Fruit fly (Drosophila melanogaster) whole organism, embryonic: Measurements from ENCODE around the gene ball.
A peak's percentile ranks its signal among the peaks of the same experiment; 100 is the strongest.

Source experiments
- Asciz ChIP-seq: fragments of 200-800 bp; sonication (Bioruptor generic); optimal IDR thresholded peaks from 2 replicates; lab custom pipeline; 2017; ENCODE audit warnings: missing biosample characterization, mild to moderate bottlenecking, missing genetic modification characterization, missing genetic modification reagents
- Awh ChIP-seq: fragments of 200-800 bp; sonication (Bioruptor generic); IDR thresholded peaks from 2 replicates; pipeline ENCODE4, ENCODE4 v1.3.6; 2022; ENCODE audit warnings: missing biosample characterization, missing genetic modification characterization
- CG12659 ChIP-seq: fragments of 200-800 bp; sonication (Bioruptor generic); optimal IDR thresholded peaks from 3 replicates; lab custom pipeline; 2017; ENCODE audit warnings: mild to moderate bottlenecking, missing biosample characterization, missing genetic modification reagents, missing genetic modification characterization
- CG13287 ChIP-seq: fragments of 200-800 bp; sonication (Bioruptor generic); IDR thresholded peaks from 2 replicates; pipeline ENCODE4 v1.3.6; 2022; ENCODE audit warnings: missing biosample characterization, missing genetic modification characterization; ENCODE audit not compliant: partially characterized antibody
- CG13424 ChIP-seq: fragments of 200-800 bp; sonication (Bioruptor generic); optimal IDR thresholded peaks from 2 replicates; lab custom pipeline; 2019; ENCODE audit warnings: missing biosample characterization, mild to moderate bottlenecking, missing genetic modification characterization, moderate library complexity
- CG13624 ChIP-seq: fragments of 200-800 bp; sonication (Bioruptor generic); optimal IDR thresholded peaks from 2 replicates; lab custom pipeline; 2016; ENCODE audit warnings: missing biosample characterization, missing genetic modification characterization
- CG14667 ChIP-seq: fragments of 200-800 bp; sonication (Bioruptor generic); IDR thresholded peaks from 2 replicates; pipeline ENCODE4 v1.3.6; 2022; ENCODE audit warnings: missing biosample characterization, missing genetic modification characterization
- CG15011 ChIP-seq: fragments of 200-800 bp; sonication (Bioruptor generic); optimal IDR thresholded peaks from 3 replicates; lab custom pipeline; 2018; ENCODE audit warnings: missing biosample characterization, mild to moderate bottlenecking, missing genetic modification characterization
- CG15269 ChIP-seq: fragments of 200-800 bp; sonication (Bioruptor generic); optimal IDR thresholded peaks from 2 replicates; lab custom pipeline; 2018; ENCODE audit warnings: missing biosample characterization, mild to moderate bottlenecking, missing genetic modification characterization, moderate library complexity
- CG17359 ChIP-seq: fragments of 200-800 bp; sonication (Bioruptor generic); optimal IDR thresholded peaks from 3 replicates; lab custom pipeline; 2018; ENCODE audit warnings: missing biosample characterization, mild to moderate bottlenecking, missing genetic modification characterization, moderate library complexity
- CG1792 ChIP-seq: fragments of 200-800 bp; sonication (Bioruptor generic); optimal IDR thresholded peaks from 2 replicates; lab custom pipeline; 2016; ENCODE audit warnings: missing biosample characterization, missing genetic modification characterization
- CG18262 ChIP-seq: fragments of 200-800 bp; optimal IDR thresholded peaks from 3 replicates; lab custom pipeline; 2019; ENCODE audit warnings: missing biosample characterization, mild to moderate bottlenecking, missing genetic modification characterization, moderate library complexity
- CG32532 ChIP-seq: fragments of 200-800 bp; sonication (Bioruptor generic); IDR thresholded peaks from 2 replicates; pipeline ENCODE4 v1.3.6; 2022; ENCODE audit warnings: missing biosample characterization, missing genetic modification characterization
- CG3407 ChIP-seq: fragments of 200-800 bp; sonication (Bioruptor generic); optimal IDR thresholded peaks from 2 replicates; lab custom pipeline; 2018; ENCODE audit warnings: missing biosample characterization, mild to moderate bottlenecking, missing genetic modification characterization
- CG4404 ChIP-seq: fragments of 200-800 bp; sonication (Bioruptor generic); IDR thresholded peaks from 2 replicates; pipeline ENCODE4 v1.3.6; 2022; ENCODE audit warnings: missing biosample characterization, missing genetic modification characterization
- CG6689 ChIP-seq: fragments of 200-800 bp; sonication (Bioruptor generic); IDR thresholded peaks from 2 replicates; pipeline ENCODE4 v1.3.6; 2022; ENCODE audit warnings: missing biosample characterization, missing genetic modification characterization
- CG6791 ChIP-seq: fragments of 200-800 bp; sonication (Bioruptor generic); IDR thresholded peaks from 3 replicates; pipeline ENCODE4 v1.3.6; 2022; ENCODE audit warnings: missing biosample characterization, missing genetic modification characterization; ENCODE audit not compliant: partially characterized antibody
- CG9437 ChIP-seq: fragments of 200-800 bp; sonication (Bioruptor generic); optimal IDR thresholded peaks from 2 replicates; lab custom pipeline; 2018; ENCODE audit warnings: missing biosample characterization, mild to moderate bottlenecking, missing genetic modification characterization
- CG9797 ChIP-seq: fragments of 200-800 bp; sonication (Bioruptor generic); optimal IDR thresholded peaks from 3 replicates; lab custom pipeline; 2018; ENCODE audit warnings: missing biosample characterization, mild to moderate bottlenecking, missing genetic modification characterization
- Doc2 ChIP-seq: fragments of 200-800 bp; sonication (Bioruptor generic); IDR thresholded peaks from 2 replicates; pipeline ENCODE4 v1.3.6; 2022; ENCODE audit warnings: missing biosample characterization, missing genetic modification characterization
- Dp ChIP-seq: fragments of 200-800 bp; sonication (Bioruptor generic); optimal IDR thresholded peaks from 2 replicates; lab custom pipeline; 2018; ENCODE audit warnings: missing biosample characterization, mild to moderate bottlenecking, missing genetic modification characterization, moderate library complexity
- Drgx ChIP-seq: fragments of 200-800 bp; sonication (Bioruptor generic); IDR thresholded peaks from 2 replicates; pipeline ENCODE4 v1.3.6; 2022; ENCODE audit warnings: missing biosample characterization, missing genetic modification characterization
- ERR ChIP-seq: fragments of 200-800 bp; sonication (Bioruptor generic); optimal IDR thresholded peaks from 2 replicates; lab custom pipeline; 2016; ENCODE audit warnings: missing biosample characterization, missing genetic modification characterization
- Ets65A ChIP-seq: fragments of 200-800 bp; sonication (Bioruptor generic); peaks from one replicate; lab custom pipeline; 2016; ENCODE audit warnings: missing biosample characterization, missing genetic modification characterization
- HLHmδ ChIP-seq: fragments of 200-800 bp; sonication (Bioruptor generic); optimal IDR thresholded peaks from 2 replicates; lab custom pipeline; 2018; ENCODE audit warnings: missing biosample characterization, mild to moderate bottlenecking, missing genetic modification characterization, moderate library complexity
- Hr51 ChIP-seq, 2 experiments: fragments of 200-800 bp; sonication (Bioruptor generic); optimal IDR thresholded peaks; 2 replicates in 1 of 2; 3 replicates in 1 of 2; lab custom pipeline; 2016 to 2018; ENCODE audit warnings: missing biosample characterization in 2 of 2, missing genetic modification characterization in 2 of 2, mild to moderate bottlenecking in 1 of 2, moderate library complexity in 1 of 2
- Oli ChIP-seq: fragments of 200-800 bp; sonication (Bioruptor generic); optimal IDR thresholded peaks from 2 replicates; lab custom pipeline; 2018; ENCODE audit warnings: missing biosample characterization, mild to moderate bottlenecking, missing genetic modification characterization, moderate library complexity
- Optix ChIP-seq: fragments of 200-800 bp; sonication (Bioruptor generic); IDR thresholded peaks from 3 replicates; pipeline ENCODE4 v1.3.6; 2022; ENCODE audit warnings: missing biosample characterization, missing genetic modification characterization
- Trl ChIP-seq, 3 experiments: fragments of >200 bp in 2 of 3; fragments of 200-800 bp in 1 of 3; sonication (Bioruptor generic) in 1 of 3; optimal IDR thresholded peaks; 2 replicates in 1 of 3; 3 replicates in 2 of 3; lab custom pipeline; 2016 to 2017; ENCODE audit warnings: missing biosample characterization in 1 of 3, missing genetic modification characterization in 1 of 3
- Xbp1 ChIP-seq: fragments of 200-800 bp; sonication (Bioruptor generic); optimal IDR thresholded peaks from 3 replicates; lab custom pipeline; 2016; ENCODE audit warnings: missing biosample characterization, mild to moderate bottlenecking, missing genetic modification characterization
- abd-A ChIP-seq: fragments of 200-800 bp; sonication (Bioruptor generic); optimal IDR thresholded peaks from 3 replicates; lab custom pipeline; 2019; ENCODE audit warnings: missing biosample characterization, mild to moderate bottlenecking, missing genetic modification characterization, moderate library complexity
- ap ChIP-seq: fragments of 200-800 bp; sonication (Bioruptor generic); IDR thresholded peaks from 2 replicates; pipeline ENCODE4 v1.3.6; 2022; ENCODE audit warnings: missing biosample characterization, missing genetic modification characterization
- bsh ChIP-seq, 2 experiments: fragments of 200-800 bp; sonication (Bioruptor generic); optimal IDR thresholded peaks; 2 replicates each; lab custom pipeline; 2017 to 2018; ENCODE audit warnings: mild to moderate bottlenecking in 2 of 2, missing biosample characterization in 2 of 2, missing genetic modification characterization in 2 of 2, moderate library complexity in 1 of 2
- cato ChIP-seq: fragments of 200-800 bp; sonication (Bioruptor generic); optimal IDR thresholded peaks from 2 replicates; lab custom pipeline; 2016; ENCODE audit warnings: missing biosample characterization, missing genetic modification characterization, borderline replicate concordance
- chn ChIP-seq: fragments of 200-800 bp; sonication (Bioruptor generic); optimal IDR thresholded peaks from 2 replicates; lab custom pipeline; 2016; ENCODE audit warnings: missing biosample characterization, missing genetic modification characterization
- crp ChIP-seq, 2 experiments: fragments of 200-800 bp; sonication (Bioruptor generic); optimal IDR thresholded peaks; 2 replicates in 1 of 2; 3 replicates in 1 of 2; lab custom pipeline; 2017; ENCODE audit warnings: missing biosample characterization in 2 of 2, missing genetic modification characterization in 2 of 2, mild to moderate bottlenecking in 1 of 2, moderate library complexity in 1 of 2
- gem ChIP-seq: fragments of 200-800 bp; sonication (Bioruptor generic); optimal IDR thresholded peaks from 2 replicates; lab custom pipeline; 2019; ENCODE audit warnings: missing biosample characterization, mild to moderate bottlenecking, missing genetic modification characterization, moderate library complexity
- lab ChIP-seq: fragments of 200-800 bp; sonication (Bioruptor generic); optimal IDR thresholded peaks from 3 replicates; lab custom pipeline; 2017; ENCODE audit warnings: missing biosample characterization, missing genetic modification characterization, mild to moderate bottlenecking, moderate library complexity, missing genetic modification reagents
- lbe ChIP-seq: fragments of 200-800 bp; sonication (Bioruptor generic); optimal IDR thresholded peaks from 2 replicates; lab custom pipeline; 2016; ENCODE audit warnings: missing biosample characterization, mild to moderate bottlenecking, missing genetic modification characterization
- nmo ChIP-seq: fragments of 200-800 bp; sonication (Bioruptor generic); optimal IDR thresholded peaks from 2 replicates; lab custom pipeline; 2018; ENCODE audit warnings: missing biosample characterization, mild to moderate bottlenecking, missing genetic modification characterization, moderate library complexity
- peb ChIP-seq: fragments of 200-800 bp; sonication (Bioruptor generic); IDR thresholded peaks from 2 replicates; pipeline ENCODE4 v1.3.6; 2022; ENCODE audit warnings: missing biosample characterization, missing genetic modification characterization
- phol ChIP-seq: fragments of 200-800 bp; sonication (Bioruptor generic); optimal IDR thresholded peaks from 3 replicates; lab custom pipeline; 2018; ENCODE audit warnings: missing biosample characterization, mild to moderate bottlenecking, missing genetic modification characterization, moderate library complexity
- psq ChIP-seq: fragments of 200-800 bp; sonication (Bioruptor generic); optimal IDR thresholded peaks from 2 replicates; lab custom pipeline; 2017; ENCODE audit warnings: missing biosample characterization, missing genetic modification characterization
- sc ChIP-seq, 3 experiments: fragments of >200 bp in 2 of 3; fragments of 200-800 bp in 1 of 3; sonication (Bioruptor generic) in 1 of 3; optimal IDR thresholded peaks; 2 replicates in 2 of 3; 3 replicates in 1 of 3; lab custom pipeline; 2017; ENCODE audit warnings: mild to moderate bottlenecking in 1 of 3, missing biosample characterization in 1 of 3, missing genetic modification characterization in 1 of 3, missing genetic modification reagents in 1 of 3
- sob ChIP-seq: fragments of 200-800 bp; sonication (Bioruptor generic); IDR thresholded peaks from 2 replicates; pipeline ENCODE4 v1.3.6; 2022; ENCODE audit warnings: missing biosample characterization, missing genetic modification characterization
- tgo ChIP-seq: fragments of 200-800 bp; sonication (Bioruptor generic); IDR thresholded peaks from 3 replicates; pipeline ENCODE4 v1.3.6; 2022; ENCODE audit warnings: missing biosample characterization, missing genetic modification characterization
- tio ChIP-seq: fragments of 200-800 bp; sonication (Bioruptor generic); optimal IDR thresholded peaks from 2 replicates; lab custom pipeline; 2017; ENCODE audit warnings: missing biosample characterization, missing genetic modification characterization, inconsistent platforms
- tna ChIP-seq: fragments of 200-800 bp; sonication (Bioruptor generic); IDR thresholded peaks from 2 replicates; pipeline ENCODE4 v1.3.6; 2022; ENCODE audit warnings: missing biosample characterization, missing genetic modification characterization; ENCODE audit not compliant: partially characterized antibody
- yki ChIP-seq: fragments of >200 bp; optimal IDR thresholded peaks from 3 replicates; lab custom pipeline; 2018

Gene ball

DNA sequence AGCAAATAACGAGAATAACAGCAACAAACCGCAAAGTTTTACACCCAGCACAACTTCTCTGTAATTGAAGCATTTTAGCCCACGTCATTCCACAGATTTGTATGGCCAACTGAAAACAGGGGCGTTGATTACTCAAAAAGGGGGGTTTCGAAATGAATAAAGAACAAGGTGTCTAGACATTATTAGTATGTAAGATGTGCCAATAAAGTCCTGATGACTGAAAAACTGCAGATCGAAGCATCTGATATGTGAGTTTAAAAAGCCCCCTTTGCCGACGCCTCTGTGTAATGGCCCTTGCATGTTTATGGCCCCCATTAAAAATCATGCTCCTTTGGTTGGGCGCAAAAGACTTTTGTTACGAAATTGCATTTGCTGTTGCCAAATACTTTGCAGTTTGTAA, 45.5 kb downstream of the ball start (continued):
- TF ChIP-seq CG12659 (no peak), bsh (GFP tag; optimal IDR thresholded peaks at IDR 0.05; lab: Kevin White, UChicago) (peak; percentile 18 to 56), lab (peak; percentile 60), cato (GFP tag; lab: Kevin White, UChicago) (no peak), peb (0 out of 2 replicates have a peak, but pooled peaks have one; percentile 19), sc (optimal IDR thresholded peaks at IDR 0.05; lab: Kevin White, UChicago) (no peak), sc (GFP tag; optimal IDR thresholded peaks at IDR 0.05; lab: Kevin White, UChicago) (no peak), HLHmδ (GFP tag; lab: Kevin White, UChicago) (no peak), CG13287 (GFP tag; lab: Robert Waterston, UW) (no peak), CG13424 (tag; lab: Kevin White, UChicago) (peak; percentile 43), sob (no peak; the same call in 1 of the 2 replicates), phol (tag; lab: Kevin White, UChicago) (peak; percentile 21), tio (GFP tag; lab: Kevin White, UChicago) (peak; percentile 12), lbe (GFP tag; lab: Kevin White, UChicago) (no peak), Xbp1 (GFP tag; lab: Kevin White, UChicago) (peak; percentile 37), crp (GFP tag; optimal IDR thresholded peaks at IDR 0.05; lab: Kevin White, UChicago) (no peak), CG6689 (peak; percentile 62), yki (no peak), CG3407 (GFP tag; lab: Kevin White, UChicago) (no peak), CG17359 (tag; lab: Kevin White, UChicago) (peak; percentile 26), ap (GFP tag; lab: Robert Waterston, UW) (0 out of 2 replicates have a peak, but pooled peaks have one; percentile 15), Trl (optimal IDR thresholded peaks at IDR 0.05; lab: Kevin White, UChicago) (no peak), Trl (GFP tag; optimal IDR thresholded peaks at IDR 0.05; lab: Kevin White, UChicago) (peak; percentile 15), Optix (peak; percentile 45; the same call in 1 of the 3 replicates), Awh (GFP tag; lab: Robert Waterston, UW) (no peak), tgo (GFP tag; lab: Robert Waterston, UW) (peak; percentile 25; the same call in 1 of the 3 replicates), tna (GFP tag; lab: Robert Waterston, UW) (no peak), CG6791 (GFP tag; lab: Robert Waterston, UW) (no peak), Drgx (GFP tag; lab: Robert Waterston, UW) (peak; percentile 64), Doc2 (no peak), Dp (GFP tag; lab: Kevin White, UChicago) (no peak), Oli (tag; lab: Kevin White, UChicago) (peak; percentile 49), nmo (GFP tag; lab: Kevin White, UChicago) (peak; percentile 11), Asciz (no peak), CG4404 (GFP tag; lab: Robert Waterston, UW) (no peak), CG9437 (no peak), CG18262 (tag; lab: Kevin White, UChicago) (peak; percentile 23), CG13624 (no peak), gem (tag; lab: Kevin White, UChicago) (peak; percentile 64), CG15269 (tag; lab: Kevin White, UChicago) (peak; percentile 58), psq (GFP tag; lab: Kevin White, UChicago) (no peak), Ets65A (GFP tag; lab: Kevin White, UChicago) (peak; percentile 93), chn (peak; percentile 33), abd-A (tag; lab: Kevin White, UChicago) (no peak), Hr51 (GFP tag; optimal IDR thresholded peaks at IDR 0.05; lab: Kevin White, UChicago) (peak in 1 of 2 experiments; percentile 45), ERR (no peak), CG15011 (no peak), CG9797 (GFP tag; lab: Kevin White, UChicago) (no peak), CG32532 (0 out of 2 replicates have a peak, but pooled peaks have one; percentile 21), CG14667 (GFP tag; lab: Robert Waterston, UW) (no peak), CG1792 (no peak)
